Worm (Caenorhabditis elegans) whole organism, L4 larva: ENCODE measurements around the gene F21D5.9.

Experiments
- F10B5.3 ChIP-seq: sonication (generic microtip); optimal IDR thresholded peaks from 2 replicates; lab custom pipeline; 2016; ENCODE audit warnings: mild to moderate bottlenecking, missing genetic modification characterization, missing compliant biosample characterization
- F26F4.8 ChIP-seq: fragments of 200-800 bp; sonication (Bioruptor generic); conservative IDR thresholded peaks from 2 replicates; pipeline ENCODE4 v1.3.6; 2022; ENCODE audit warnings: missing genetic modification characterization, missing compliant biosample characterization
- F44E2.7 ChIP-seq: fragments of 200-800 bp; sonication (Bioruptor generic); IDR thresholded peaks from 2 replicates; pipeline ENCODE4 v2.1.2; 2022; ENCODE audit warnings: missing genetic modification characterization, missing compliant biosample characterization
- T26A8.4 ChIP-seq: fragments of 200-800 bp; sonication (Bioruptor generic); IDR thresholded peaks from 2 replicates; pipeline ENCODE4 v1.3.6; 2022; ENCODE audit warnings: missing genetic modification characterization, missing compliant biosample characterization
- Y5F2A.4 ChIP-seq: fragments of 200-800 bp; sonication (Bioruptor generic); optimal IDR thresholded peaks from 2 replicates; lab custom pipeline; 2018; ENCODE audit warnings: mild to moderate bottlenecking, missing genetic modification characterization, missing compliant biosample characterization
- ZK546.5 ChIP-seq, 2 experiments: sonication (generic microtip); optimal IDR thresholded peaks; 2 replicates each; lab custom pipeline; 2017; ENCODE audit warnings: missing biosample characterization in 2 of 2, missing genetic modification characterization in 2 of 2
- aha-1 ChIP-seq: fragments of 150-350 bp; peaks from one replicate; lab custom pipeline; 2014; ENCODE audit warnings: missing biosample characterization, missing genetic modification characterization
- arid-1 ChIP-seq: fragments of 200-800 bp; sonication (Bioruptor generic); conservative IDR thresholded peaks from 2 replicates; pipeline ENCODE4 v1.3.6; 2022; ENCODE audit warnings: missing genetic modification reagents, missing genetic modification characterization, missing compliant biosample characterization
- attf-4 ChIP-seq: sonication (generic microtip); optimal IDR thresholded peaks from 3 replicates; lab custom pipeline; 2017; ENCODE audit warnings: missing biosample characterization, missing genetic modification characterization
- ceh-20 ChIP-seq: fragments of 200-800 bp; sonication (Bioruptor generic); IDR thresholded peaks from 2 replicates; pipeline ENCODE4 v1.3.6; 2022; ENCODE audit warnings: missing genetic modification reagents, missing genetic modification characterization, missing compliant biosample characterization
- cey-2 ChIP-seq: sonication (generic microtip); optimal IDR thresholded peaks from 3 replicates; lab custom pipeline; 2017; ENCODE audit warnings: missing genetic modification characterization, mild to moderate bottlenecking, missing compliant biosample characterization, antibody characterized with exemption, borderline replicate concordance; ENCODE audit not compliant: insufficient read depth
- daf-12 ChIP-seq: fragments of 150-350 bp; optimal IDR thresholded peaks from 2 replicates; lab custom pipeline; 2014; ENCODE audit warnings: missing biosample characterization, missing genetic modification reagents, missing genetic modification characterization
- daf-16 ChIP-seq, 3 experiments: sonication (generic microtip); optimal IDR thresholded peaks; 2 replicates each; lab custom pipeline; 2016 to 2017; ENCODE audit warnings: missing genetic modification characterization in 3 of 3, missing genetic modification reagents in 3 of 3, mild to moderate bottlenecking in 2 of 3, missing compliant biosample characterization in 2 of 3, missing biosample characterization in 1 of 3, moderate library complexity in 1 of 3
- dmd-9 ChIP-seq: fragments of 200-800 bp; sonication (Bioruptor generic); IDR thresholded peaks from 2 replicates; pipeline ENCODE4 v1.3.6; 2022; ENCODE audit warnings: missing genetic modification reagents, missing genetic modification characterization, missing compliant biosample characterization
- dpl-1 ChIP-seq: fragments of 150-350 bp; optimal IDR thresholded peaks from 2 replicates; lab custom pipeline; 2014; ENCODE audit warnings: missing biosample characterization, missing genetic modification reagents, missing genetic modification characterization
- duxl-1 ChIP-seq: sonication (generic microtip); optimal IDR thresholded peaks from 2 replicates; lab custom pipeline; 2016; ENCODE audit warnings: mild to moderate bottlenecking, missing genetic modification characterization, moderate library complexity, missing compliant biosample characterization; ENCODE audit not compliant: poor library complexity
- dve-1 ChIP-seq: sonication (generic microtip); optimal IDR thresholded peaks from 2 replicates; lab custom pipeline; 2017; ENCODE audit warnings: antibody characterized with exemption, mild to moderate bottlenecking, missing genetic modification characterization, missing compliant biosample characterization; ENCODE audit not compliant: insufficient read depth
- fkh-10 ChIP-seq: fragments of 150-350 bp; optimal IDR thresholded peaks from 2 replicates; lab custom pipeline; 2014; ENCODE audit warnings: missing biosample characterization, missing genetic modification reagents, missing genetic modification characterization
- fos-1 ChIP-seq: fragments of 150-350 bp; optimal IDR thresholded peaks from 2 replicates; lab custom pipeline; 2014; ENCODE audit warnings: missing biosample characterization, missing genetic modification characterization
- hif-1 ChIP-seq, 2 experiments: sonication (generic microtip); optimal IDR thresholded peaks; 2 replicates each; lab custom pipeline; 2016 to 2017; ENCODE audit warnings: missing compliant biosample characterization in 2 of 2, missing genetic modification characterization in 2 of 2, missing genetic modification reagents in 2 of 2, missing genotype in 2 of 2, mild to moderate bottlenecking in 1 of 2
- hlh-30 ChIP-seq: sonication (generic microtip); optimal IDR thresholded peaks from 2 replicates; lab custom pipeline; 2017; ENCODE audit warnings: antibody characterized with exemption, mild to moderate bottlenecking, missing genetic modification characterization, missing compliant biosample characterization; ENCODE audit not compliant: insufficient read depth
- jun-1 ChIP-seq: fragments of 150-350 bp; optimal IDR thresholded peaks from 2 replicates; lab custom pipeline; 2014; ENCODE audit warnings: missing biosample characterization, missing genetic modification reagents, missing genetic modification characterization
- lin-1 ChIP-seq: fragments of 200-800 bp; sonication (Bioruptor generic); IDR thresholded peaks from 2 replicates; pipeline ENCODE4 v1.3.6; 2022; ENCODE audit warnings: missing genetic modification reagents, missing genetic modification characterization, missing compliant biosample characterization
- lin-13 ChIP-seq: fragments of 150-350 bp; optimal IDR thresholded peaks from 2 replicates; lab custom pipeline; 2014; ENCODE audit warnings: missing biosample characterization, missing genetic modification reagents, missing genetic modification characterization
- lin-15B ChIP-seq: fragments of 150-350 bp; sonication (generic microtip); optimal IDR thresholded peaks from 3 replicates; lab custom pipeline; 2014; ENCODE audit warnings: missing biosample characterization, missing genetic modification characterization
- lin-38 ChIP-seq: fragments of 200-800 bp; sonication (Bioruptor generic); IDR thresholded peaks from 2 replicates; pipeline ENCODE4 v1.3.6; 2022; ENCODE audit warnings: missing genetic modification reagents, missing genetic modification characterization, missing compliant biosample characterization
- lin-39 ChIP-seq: fragments of 150-350 bp; optimal IDR thresholded peaks from 2 replicates; lab custom pipeline; 2014; ENCODE audit warnings: missing biosample characterization, missing genetic modification reagents, missing genetic modification characterization
- lsy-2 ChIP-seq, 2 experiments: fragments of 150-350 bp in 1 of 2; sonication (generic microtip) in 1 of 2; optimal IDR thresholded peaks; 2 replicates each; lab custom pipeline; 2014 to 2017; ENCODE audit warnings: missing biosample characterization in 2 of 2, missing genetic modification characterization in 2 of 2
- mdt-29 ChIP-seq: fragments of 200-800 bp; sonication (Bioruptor generic); IDR thresholded peaks from 2 replicates; pipeline ENCODE4 v1.3.6; 2022; ENCODE audit warnings: missing genetic modification reagents, missing genetic modification characterization, missing compliant biosample characterization
- mep-1 ChIP-seq: fragments of 150-350 bp; sonication (generic microtip); optimal IDR thresholded peaks from 3 replicates; lab custom pipeline; 2014; ENCODE audit warnings: missing biosample characterization, missing genetic modification characterization
- mxl-2 ChIP-seq: fragments of 200-800 bp; sonication (Bioruptor generic); conservative IDR thresholded peaks from 2 replicates; pipeline ENCODE4 v1.3.6; 2022; ENCODE audit warnings: missing genetic modification reagents, missing genetic modification characterization, missing compliant biosample characterization
- mxl-3 ChIP-seq: fragments of 200-800 bp; sonication (Bioruptor generic); optimal IDR thresholded peaks from 2 replicates; lab custom pipeline; 2018; ENCODE audit warnings: mild to moderate bottlenecking, missing genetic modification characterization, missing compliant biosample characterization
- nhr-102 ChIP-seq: sonication (generic microtip); optimal IDR thresholded peaks from 2 replicates; lab custom pipeline; 2016; ENCODE audit warnings: mild to moderate bottlenecking, missing genetic modification characterization, moderate library complexity, missing compliant biosample characterization
- nhr-11 ChIP-seq: fragments of 150-350 bp; optimal IDR thresholded peaks from 2 replicates; lab custom pipeline; 2014; ENCODE audit warnings: missing biosample characterization, missing genetic modification characterization
- nhr-25 ChIP-seq: sonication (generic microtip); optimal IDR thresholded peaks from 2 replicates; lab custom pipeline; 2017; ENCODE audit warnings: missing genetic modification characterization, mild to moderate bottlenecking, missing compliant biosample characterization, antibody characterized with exemption, moderate library complexity, borderline replicate concordance; ENCODE audit not compliant: insufficient read depth
- nhr-42 ChIP-seq: fragments of 200-800 bp; sonication (Bioruptor generic); IDR thresholded peaks from 2 replicates; pipeline ENCODE4 v1.3.6; 2022; ENCODE audit warnings: missing genetic modification characterization, missing compliant biosample characterization
- nhr-6 ChIP-seq: fragments of 150-350 bp; optimal IDR thresholded peaks from 2 replicates; lab custom pipeline; 2014; ENCODE audit warnings: missing biosample characterization, missing genetic modification characterization
- nhr-76 ChIP-seq: fragments of 150-350 bp; optimal IDR thresholded peaks from 2 replicates; lab custom pipeline; 2014; ENCODE audit warnings: missing biosample characterization, missing genetic modification characterization
- nhr-77 ChIP-seq: fragments of 150-350 bp; optimal IDR thresholded peaks from 2 replicates; lab custom pipeline; 2014; ENCODE audit warnings: missing biosample characterization, missing genetic modification characterization
- pqm-1 ChIP-seq: sonication (generic microtip); optimal IDR thresholded peaks from 2 replicates; lab custom pipeline; 2017; ENCODE audit warnings: missing biosample characterization, missing genetic modification characterization
- rbr-2 ChIP-seq: sonication (generic microtip); optimal IDR thresholded peaks from 2 replicates; lab custom pipeline; 2016; ENCODE audit warnings: missing genotype, missing genetic modification characterization, missing compliant biosample characterization
- spr-3 ChIP-seq: fragments of 200-800 bp; sonication (Bioruptor generic); optimal IDR thresholded peaks from 2 replicates; lab custom pipeline; 2018; ENCODE audit warnings: mild to moderate bottlenecking, missing genetic modification characterization, missing compliant biosample characterization
- tra-1 ChIP-seq: fragments of 200-800 bp; sonication (Bioruptor generic); IDR thresholded peaks from 2 replicates; pipeline ENCODE4 v1.3.6; 2022; ENCODE audit warnings: missing genetic modification reagents, missing genetic modification characterization, missing compliant biosample characterization
- unc-130 ChIP-seq: sonication (generic microtip); optimal IDR thresholded peaks from 2 replicates; lab custom pipeline; 2016; ENCODE audit warnings: missing genetic modification reagents, missing genetic modification characterization, missing compliant biosample characterization
- unc-62 ChIP-seq, 3 experiments: fragments of 150-350 bp in 1 of 3; sonication (generic microtip); optimal IDR thresholded peaks in 2 of 3; peaks in 1 of 3; 1 replicate in 1 of 3; 2 replicates in 2 of 3; lab custom pipeline; 2014 to 2017; ENCODE audit warnings: missing biosample characterization in 3 of 3, missing genetic modification characterization in 3 of 3, missing genetic modification reagents in 3 of 3, missing genotype in 1 of 3
- zag-1 ChIP-seq: fragments of 150-350 bp; optimal IDR thresholded peaks from 2 replicates; lab custom pipeline; 2014; ENCODE audit warnings: missing biosample characterization, missing genetic modification characterization
- zfp-2 ChIP-seq: sonication (generic microtip); optimal IDR thresholded peaks from 2 replicates; lab custom pipeline; 2016; ENCODE audit warnings: mild to moderate bottlenecking, missing genetic modification characterization, missing compliant biosample characterization

Gene F21D5.9

DNA sequence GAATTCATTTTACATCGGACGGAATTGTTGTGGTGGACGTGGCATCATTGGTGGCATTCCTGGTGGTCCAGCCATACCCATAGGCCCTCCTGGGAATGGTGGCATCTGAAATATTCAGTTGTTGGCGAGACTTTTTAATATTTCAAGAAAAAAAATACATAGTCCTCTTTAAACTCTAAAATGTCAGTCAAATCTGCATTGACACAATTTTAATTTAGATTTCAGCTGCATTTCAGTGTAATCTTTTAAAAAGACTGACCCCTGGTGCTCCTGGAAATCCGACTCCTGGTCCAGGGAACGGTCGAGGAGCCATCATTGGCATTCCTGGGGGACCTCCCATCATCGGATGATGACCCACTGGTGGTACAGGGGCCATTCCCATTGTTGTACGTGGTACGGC lies 36.9 kb upstream of the F21D5.9 start:
- TF ChIP-seq aha-1 (peak; percentile 62), F26F4.8 (GFP tag; lab: Robert Waterston, UW) (no peak)

- no peak for TF ChIP-seq lin-39 (tag; lab: Kevin White, UChicago)
- peak; percentile 80 for TF ChIP-seq duxl-1
- TF ChIP-seq zag-1 (tag; lab: Kevin White, UChicago) = no peak
- TF ChIP-seq lin-13 = peak; percentile 67
- no peak for TF ChIP-seq dmd-9 (GFP tag; lab: Robert Waterston, UW)
- peak; percentile 87 for TF ChIP-seq mep-1 (tag; lab: Kevin White, UChicago)
- no peak for TF ChIP-seq fos-1 (tag; lab: Kevin White, UChicago)
- peak in 1 of 2 experiments; percentile 9 for TF ChIP-seq hif-1 (tag; optimal IDR thresholded peaks at IDR 0.05; lab: Kevin White, UChicago)
- TF ChIP-seq nhr-25 = peak; percentile 53
- peak; percentile 82 for TF ChIP-seq lin-38
- no peak for TF ChIP-seq cey-2
- peak; percentile 83 for TF ChIP-seq nhr-6 (tag; lab: Kevin White, UChicago)
- no peak for TF ChIP-seq F44E2.7 (GFP tag; lab: Robert Waterston, UW)
- no peak for TF ChIP-seq mxl-2 (GFP tag; lab: Robert Waterston, UW)
- TF ChIP-seq daf-12 (tag; lab: Kevin White, UChicago) = no peak
- no peak for TF ChIP-seq mxl-3 (GFP tag; lab: Kevin White, UChicago)
- no peak for TF ChIP-seq mdt-29 (GFP tag; lab: Robert Waterston, UW)
- no peak for TF ChIP-seq tra-1 (GFP tag; lab: Robert Waterston, UW)
- no peak for TF ChIP-seq nhr-76 (tag; lab: Kevin White, UChicago)
- peak; percentile 83 for TF ChIP-seq nhr-102 (tag; lab: Kevin White, UChicago)
- TF ChIP-seq Y5F2A.4 (GFP tag; lab: Kevin White, UChicago) = no peak
- no peak for TF ChIP-seq lin-1 (GFP tag; lab: Robert Waterston, UW)
- peak; percentile 52 for TF ChIP-seq lin-15B (tag; lab: Kevin White, UChicago)
- peak; percentile 45 for TF ChIP-seq nhr-77
- TF ChIP-seq dpl-1 (GFP tag; lab: Kevin White, UChicago) = peak; percentile 96
- peak; percentile 72 for TF ChIP-seq F10B5.3
- peak in 1 of 2 experiments; percentile 93 for TF ChIP-seq unc-62 (GFP tag; optimal IDR thresholded peaks at IDR 0.05 in 1 of 2; lab: Kevin White, UChicago)
- TF ChIP-seq unc-62 (tag; optimal IDR thresholded peaks at IDR 0.05; lab: Kevin White, UChicago) = no peak
- TF ChIP-seq arid-1 (GFP tag; lab: Robert Waterston, UW) = 0 out of 2 replicates have a peak, but pooled peaks have one; percentile 20
- TF ChIP-seq daf-16 (GFP tag; optimal IDR thresholded peaks at IDR 0.05; lab: Kevin White, UChicago) = peak in 1 of 2 experiments; percentile 48
- TF ChIP-seq daf-16 (tag; optimal IDR thresholded peaks at IDR 0.05; lab: Kevin White, UChicago) = peak; percentile 65
- TF ChIP-seq ZK546.5 (tag; optimal IDR thresholded peaks at IDR 0.05; lab: Kevin White, UChicago) = no peak
- TF ChIP-seq dve-1 (tag; lab: Kevin White, UChicago) = peak; percentile 81
- TF ChIP-seq fkh-10 (GFP tag; lab: Kevin White, UChicago) = peak; percentile 55
- peak; percentile 62; the same call in 1 of the 2 replicates for TF ChIP-seq nhr-42 (GFP tag; lab: Robert Waterston, UW)
- TF ChIP-seq unc-130 = no peak
- TF ChIP-seq attf-4 (tag; lab: Kevin White, UChicago) = no peak
- TF ChIP-seq zfp-2 (tag; lab: Kevin White, UChicago) = peak; percentile 3
- peak; percentile 75 for TF ChIP-seq aha-1
- no peak for TF ChIP-seq spr-3 (GFP tag; lab: Kevin White, UChicago)
- TF ChIP-seq pqm-1 = peak; percentile 6
- no peak for TF ChIP-seq ceh-20 (GFP tag; lab: Robert Waterston, UW)
- peak; percentile 3 for TF ChIP-seq jun-1 (tag; lab: Kevin White, UChicago)
- peak; percentile 85 for TF ChIP-seq hlh-30
- no peak; the same call in 1 of the 2 replicates for TF ChIP-seq T26A8.4 (GFP tag; lab: Robert Waterston, UW)
- TF ChIP-seq rbr-2 (tag; lab: Kevin White, UChicago) = peak; percentile 64
- peak; percentile 37 for TF ChIP-seq nhr-11 (tag; lab: Kevin White, UChicago)
- TF ChIP-seq lsy-2 (tag; optimal IDR thresholded peaks at IDR 0.05; lab: Kevin White, UChicago) = peak in 1 of 2 experiments; percentile 94
Observed at ce11 chrIV:8687605-8688191, 36.1 kb upstream of the F21D5.9 start, which contains the start of gene snrp-3. TSS of gene snrp-3 (minus strand) at chrIV:8687810.
